Fruit fly (Drosophila melanogaster) whole organism: Measurements from ENCODE around the gene Agpat3.

ENCODE experiments used
- CG8478 ChIP-seq: fragments of >200 bp; optimal IDR thresholded peaks from 2 replicates; lab custom pipeline; 2018; ENCODE audit warnings: inconsistent platforms
- Dll ChIP-seq: fragments of >200 bp; optimal IDR thresholded peaks from 2 replicates; lab custom pipeline; 2017
- EcR ChIP-seq, 2 experiments: fragments of >200 bp; optimal IDR thresholded peaks; 2 replicates each; lab custom pipeline; 2017; ENCODE audit warnings: missing biosample characterization in 2 of 2, missing genetic modification characterization in 2 of 2, missing genetic modification reagents in 2 of 2
- pan ChIP-seq: fragments of >200 bp; optimal IDR thresholded peaks from 2 replicates; lab custom pipeline; 2017
- psq ChIP-seq: fragments of >200 bp; optimal IDR thresholded peaks from 2 replicates; lab custom pipeline; 2017
- usp ChIP-seq: fragments of >200 bp; optimal IDR thresholded peaks from 2 replicates; lab custom pipeline; 2017; ENCODE audit warnings: missing biosample characterization, missing genetic modification characterization, mixed read lengths

Agpat3 gene

DNA sequence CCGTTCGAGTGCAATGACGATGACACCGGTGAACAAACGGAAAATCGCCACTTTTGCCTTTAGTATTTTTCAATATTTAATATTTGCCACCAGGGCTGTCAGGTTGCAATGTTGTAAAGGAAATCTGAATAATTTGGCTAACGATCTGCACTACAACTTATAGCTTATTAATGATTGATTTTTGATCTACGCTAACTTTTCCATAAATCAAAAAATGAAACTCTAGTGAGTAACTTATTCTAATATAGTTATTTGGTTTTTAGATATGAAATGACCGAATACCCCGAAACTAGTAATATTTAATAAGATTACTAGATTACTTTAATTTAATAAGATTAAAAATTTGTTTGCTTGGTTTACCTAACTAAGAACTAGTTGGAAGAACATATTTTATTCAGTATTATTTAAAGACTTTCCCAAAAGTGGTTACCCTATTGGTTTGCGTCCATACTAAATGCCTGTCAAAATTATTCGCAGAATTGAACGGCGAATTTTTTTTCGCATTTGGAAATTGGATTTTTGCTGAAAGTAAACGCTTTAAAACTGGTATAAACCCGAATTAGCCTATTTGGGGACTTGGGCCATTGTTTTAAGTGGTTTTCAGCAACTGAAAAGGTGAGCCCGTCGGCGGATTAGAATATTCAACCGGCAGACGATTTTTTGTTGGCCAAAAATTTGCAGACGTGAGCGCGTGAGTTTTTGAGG lies at the start of gene Agpat3, which contains the start of gene RAF2:
Agpat3 (minus strand) TSS at position 78 of the 705 bp plus-strand sequence.
RAF2 (plus strand) TSS at position 448 of the 705 bp plus-strand sequence.
- no peak for TF ChIP-seq Dll
- TF ChIP-seq pan (lab: Kevin White, UChicago), result no peak
- TF ChIP-seq psq, result no peak
- TF ChIP-seq EcR (GFP tag; optimal IDR thresholded peaks at IDR 0.05; lab: Kevin White, UChicago), result no peak
- no peak for TF ChIP-seq CG8478
- TF ChIP-seq usp (GFP tag; lab: Kevin White, UChicago), result no peak

DNA sequence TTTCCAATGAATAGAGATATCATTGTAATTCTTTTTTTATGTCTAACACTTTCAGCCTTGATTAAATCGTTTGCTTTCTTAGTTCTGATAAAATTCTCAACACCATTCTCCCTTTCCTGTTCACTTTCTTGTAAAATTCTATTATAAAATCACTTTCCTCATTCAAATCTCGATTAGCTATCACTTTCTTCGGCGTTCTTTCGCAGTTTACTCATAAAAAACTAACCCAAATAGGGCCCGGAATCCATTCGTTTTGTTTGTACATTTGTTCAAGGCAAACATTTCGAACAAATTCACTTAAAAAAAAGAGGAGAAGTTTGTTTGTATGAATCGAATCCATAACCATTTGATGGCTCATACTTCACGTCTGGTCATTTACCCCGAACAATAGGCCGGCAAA lies 47.8 kb upstream of the Agpat3 start:
- TF ChIP-seq psq (no peak), CG8478 (no peak), Dll (no peak), usp (GFP tag; lab: Kevin White, UChicago) (no peak), EcR (GFP tag; optimal IDR thresholded peaks at IDR 0.05; lab: Kevin White, UChicago) (no peak), pan (lab: Kevin White, UChicago) (no peak)

DNA sequence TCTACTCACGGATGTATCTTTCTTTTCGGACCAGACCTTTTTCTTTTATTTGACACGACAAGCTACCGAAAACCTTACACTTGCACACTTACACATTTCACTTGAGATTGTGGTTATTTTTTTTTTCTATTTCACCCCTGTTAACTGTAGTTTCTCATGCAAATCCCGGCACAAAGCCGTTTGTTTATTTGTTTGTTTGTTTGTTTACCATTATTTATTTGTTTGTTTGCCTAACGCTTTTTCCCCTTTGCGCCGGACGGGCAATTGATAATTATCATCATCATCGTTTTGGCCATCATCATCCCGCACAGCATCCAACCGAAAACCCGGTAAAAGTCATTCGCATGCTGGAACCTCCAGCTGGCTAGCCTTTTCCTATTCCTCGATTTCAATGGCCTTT lies 45.3 kb upstream of the Agpat3 start:
- no peak for TF ChIP-seq usp (GFP tag; lab: Kevin White, UChicago)
- TF ChIP-seq pan (lab: Kevin White, UChicago), result no peak
- TF ChIP-seq psq, result no peak
- no peak for TF ChIP-seq Dll
- TF ChIP-seq CG8478, result no peak
- no peak for TF ChIP-seq EcR (GFP tag; optimal IDR thresholded peaks at IDR 0.05; lab: Kevin White, UChicago)

DNA sequence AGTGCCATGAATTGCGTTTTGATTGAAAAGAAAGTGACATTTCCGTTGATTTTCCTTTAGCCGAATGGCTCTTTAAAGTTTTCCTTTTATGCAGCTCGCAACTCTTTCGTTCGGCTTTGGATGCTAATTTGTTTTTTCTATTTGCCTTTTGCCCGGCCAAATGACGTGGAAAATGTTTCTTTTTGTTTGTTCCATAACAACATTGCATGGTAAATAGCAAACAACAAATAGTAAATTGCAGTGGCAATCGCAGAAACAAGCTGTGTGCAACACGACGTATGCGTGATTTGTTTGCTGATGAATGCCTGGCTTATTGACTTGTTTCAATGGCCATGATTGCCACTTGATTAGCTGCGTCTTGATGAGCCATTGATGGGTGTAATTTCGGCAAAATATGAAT lies 43.7 kb upstream of the Agpat3 start:
- TF ChIP-seq usp (GFP tag; lab: Kevin White, UChicago), result no peak
- no peak for TF ChIP-seq CG8478
- no peak for TF ChIP-seq Dll
- no peak for TF ChIP-seq psq
- no peak for TF ChIP-seq pan (lab: Kevin White, UChicago)
- TF ChIP-seq EcR (GFP tag; optimal IDR thresholded peaks at IDR 0.05; lab: Kevin White, UChicago), result no peak

DNA sequence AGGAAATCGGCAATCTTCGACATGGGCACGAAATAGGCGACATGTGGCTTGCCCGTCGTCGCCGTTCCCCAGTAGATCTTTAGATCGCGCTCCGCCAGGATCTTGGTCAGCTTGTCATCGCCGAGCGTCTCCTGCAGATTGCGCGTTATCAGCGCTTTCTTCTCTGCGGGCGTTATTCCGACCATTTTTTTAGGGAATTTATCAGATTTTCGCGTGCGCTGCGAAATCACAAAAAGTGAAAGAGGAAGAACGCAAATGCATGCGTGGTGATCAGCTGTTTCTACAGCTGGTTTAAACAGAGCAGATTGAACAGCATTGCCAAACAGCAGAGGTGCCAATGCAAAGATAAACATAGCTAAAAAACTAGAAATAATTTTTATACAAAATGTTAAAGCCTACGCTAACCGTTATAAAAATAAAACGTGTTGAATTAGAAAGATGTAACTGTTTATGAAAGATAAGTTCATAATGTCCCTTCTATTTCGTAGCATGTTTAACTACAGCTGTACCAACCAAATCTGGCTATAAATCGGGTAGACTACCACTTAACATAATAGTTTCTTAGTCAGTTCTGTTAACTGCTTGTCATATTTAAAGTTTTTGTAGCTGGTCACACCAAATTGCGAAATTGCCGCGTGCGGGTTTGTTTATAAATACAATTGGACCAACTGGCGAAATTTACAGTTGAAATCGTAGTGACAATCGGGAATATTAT lies 33.5 kb upstream of the Agpat3 start, which contains the start of the genes TyrRS and CG33158:
TyrRS (minus strand) TSS at position 244 of the 715 bp plus-strand sequence.
CG33158 (plus strand) TSS at position 539 of the 715 bp plus-strand sequence.
- TF ChIP-seq EcR (GFP tag; optimal IDR thresholded peaks at IDR 0.05; lab: Kevin White, UChicago), result no peak
- no peak for TF ChIP-seq psq
- TF ChIP-seq pan (lab: Kevin White, UChicago), result no peak
- TF ChIP-seq CG8478, result no peak
- TF ChIP-seq usp (GFP tag; lab: Kevin White, UChicago), result no peak
- no peak for TF ChIP-seq Dll

DNA sequence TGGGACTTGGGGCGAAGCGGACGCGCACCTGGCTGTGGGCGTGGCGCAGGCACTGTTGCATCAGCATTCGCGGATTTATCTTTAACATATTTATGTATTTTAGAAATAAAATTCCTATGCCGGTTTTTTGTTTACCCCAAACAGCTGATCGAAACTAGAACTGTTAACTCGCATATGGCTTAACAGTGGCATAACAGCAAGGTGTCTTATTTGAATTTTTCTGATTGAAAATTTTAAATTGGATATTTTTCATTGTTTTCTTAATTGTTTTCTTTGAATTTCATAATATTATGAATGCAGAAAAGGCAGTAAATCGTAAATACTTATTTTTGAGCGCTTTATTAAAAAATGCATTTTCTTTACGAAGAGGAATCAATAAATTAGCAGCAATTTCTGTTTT lies 31.3 kb upstream of the Agpat3 start, which contains the start of gene GluRS-m:
GluRS-m (minus strand) TSS at position 154 of the 400 bp plus-strand sequence.
- TF ChIP-seq Dll (no peak), psq (no peak), CG8478 (no peak), pan (lab: Kevin White, UChicago) (no peak), EcR (GFP tag; optimal IDR thresholded peaks at IDR 0.05; lab: Kevin White, UChicago) (no peak), usp (GFP tag; lab: Kevin White, UChicago) (no peak)

DNA sequence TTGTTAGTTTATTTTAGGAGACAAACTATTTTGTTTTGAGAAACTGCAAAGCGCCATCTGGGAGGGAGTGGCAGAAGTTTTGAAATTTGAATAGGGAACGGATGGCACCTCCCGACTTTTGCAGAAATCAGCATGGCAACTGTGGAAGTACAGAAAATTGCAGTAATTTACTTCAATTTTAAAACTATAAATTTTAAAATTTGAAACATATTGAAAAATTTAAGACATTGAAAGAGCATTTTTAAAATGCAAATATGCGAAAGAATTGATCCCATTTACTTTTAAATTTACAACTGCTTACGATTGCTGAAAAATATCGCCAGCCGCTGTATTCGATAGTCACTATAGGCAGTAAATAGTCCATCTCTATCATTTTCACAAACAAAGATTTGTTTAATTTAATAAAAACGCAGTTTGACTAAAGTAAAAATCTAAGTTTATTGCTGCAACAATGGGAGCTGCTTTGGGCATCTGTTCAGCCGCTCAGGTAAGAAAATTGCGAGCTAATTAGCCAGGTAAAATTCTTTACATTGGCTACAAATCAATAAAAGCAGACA lies 26.7 kb upstream of the Agpat3 start, which contains the start of gene Serinc:
Serinc (plus strand) TSS at position 329 of the 557 bp plus-strand sequence.
- TF ChIP-seq pan (lab: Kevin White, UChicago) (no peak), CG8478 (no peak), EcR (GFP tag; optimal IDR thresholded peaks at IDR 0.05; lab: Kevin White, UChicago) (no peak), Dll (no peak), psq (no peak), usp (GFP tag; lab: Kevin White, UChicago) (no peak)

DNA sequence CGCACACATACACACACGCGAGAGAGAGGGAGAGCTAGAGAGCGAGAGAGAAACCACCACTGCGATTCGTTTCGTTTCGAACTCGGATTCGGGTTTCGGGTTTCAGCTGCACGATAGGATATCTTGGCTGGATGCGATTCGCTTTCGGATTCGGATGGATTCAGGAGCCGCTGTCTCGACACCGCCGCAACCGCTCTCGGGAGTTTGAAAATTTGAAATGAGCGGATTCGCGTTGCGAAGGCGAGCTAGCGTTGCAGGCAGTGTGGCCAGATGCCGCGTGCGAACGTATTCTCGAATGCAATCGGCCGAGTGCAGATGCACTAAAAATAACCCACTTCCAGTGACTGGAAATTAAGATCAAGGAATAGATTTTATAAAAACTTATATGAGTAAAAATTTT lies 25.8 kb upstream of the Agpat3 start, which contains the start of gene fax:
fax (minus strand) TSS at position 263 of the 400 bp plus-strand sequence.
- TF ChIP-seq Dll (no peak), pan (lab: Kevin White, UChicago) (no peak), psq (no peak), CG8478 (no peak), EcR (GFP tag; optimal IDR thresholded peaks at IDR 0.05; lab: Kevin White, UChicago) (no peak), usp (GFP tag; lab: Kevin White, UChicago) (no peak)

DNA sequence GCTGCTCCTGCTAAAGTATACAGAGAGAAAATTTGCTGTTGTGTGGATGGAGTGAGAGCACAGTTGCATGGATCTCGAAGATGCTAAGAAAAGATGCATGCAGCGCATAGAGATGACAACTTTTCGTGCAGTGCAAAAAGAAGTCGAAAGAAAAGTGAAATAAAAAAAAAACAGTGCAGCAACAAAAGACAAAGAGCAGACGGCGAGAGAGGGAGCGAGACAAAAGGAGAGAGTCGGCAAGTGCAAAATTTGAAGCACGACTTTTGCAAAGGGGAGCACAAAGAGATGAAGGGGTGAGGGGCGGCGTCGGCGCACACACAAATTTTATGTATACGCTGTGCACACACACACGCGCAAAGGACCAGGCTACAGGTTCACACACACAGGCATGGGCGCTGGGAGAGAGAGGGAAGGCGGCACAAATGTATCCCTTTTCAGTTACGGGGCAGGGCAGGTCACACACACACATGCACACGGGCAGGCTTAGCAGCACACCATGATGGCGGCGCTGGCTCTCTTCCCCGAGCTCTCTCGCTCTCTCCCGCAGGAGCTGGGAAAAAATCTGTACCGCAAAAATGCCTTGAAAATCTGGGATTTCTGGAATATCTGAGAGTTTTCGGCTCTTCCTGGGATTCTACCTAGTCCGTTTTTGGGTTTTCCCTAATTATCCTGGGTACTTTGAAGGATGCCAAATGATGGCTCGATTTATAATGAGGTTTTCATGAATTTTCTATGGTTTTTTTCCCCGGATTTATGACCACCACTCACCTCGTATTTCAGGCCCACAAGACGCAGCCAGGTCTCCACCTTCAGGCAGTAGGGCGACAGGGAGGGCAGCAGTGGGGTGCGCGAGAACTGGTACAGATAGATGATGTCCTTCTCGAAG lies 24.7 kb upstream of the Agpat3 start:
- TF ChIP-seq pan (lab: Kevin White, UChicago) (no peak), Dll (peak; percentile 78), EcR (GFP tag; optimal IDR thresholded peaks at IDR 0.05; lab: Kevin White, UChicago) (no peak), usp (GFP tag; lab: Kevin White, UChicago) (no peak)

DNA sequence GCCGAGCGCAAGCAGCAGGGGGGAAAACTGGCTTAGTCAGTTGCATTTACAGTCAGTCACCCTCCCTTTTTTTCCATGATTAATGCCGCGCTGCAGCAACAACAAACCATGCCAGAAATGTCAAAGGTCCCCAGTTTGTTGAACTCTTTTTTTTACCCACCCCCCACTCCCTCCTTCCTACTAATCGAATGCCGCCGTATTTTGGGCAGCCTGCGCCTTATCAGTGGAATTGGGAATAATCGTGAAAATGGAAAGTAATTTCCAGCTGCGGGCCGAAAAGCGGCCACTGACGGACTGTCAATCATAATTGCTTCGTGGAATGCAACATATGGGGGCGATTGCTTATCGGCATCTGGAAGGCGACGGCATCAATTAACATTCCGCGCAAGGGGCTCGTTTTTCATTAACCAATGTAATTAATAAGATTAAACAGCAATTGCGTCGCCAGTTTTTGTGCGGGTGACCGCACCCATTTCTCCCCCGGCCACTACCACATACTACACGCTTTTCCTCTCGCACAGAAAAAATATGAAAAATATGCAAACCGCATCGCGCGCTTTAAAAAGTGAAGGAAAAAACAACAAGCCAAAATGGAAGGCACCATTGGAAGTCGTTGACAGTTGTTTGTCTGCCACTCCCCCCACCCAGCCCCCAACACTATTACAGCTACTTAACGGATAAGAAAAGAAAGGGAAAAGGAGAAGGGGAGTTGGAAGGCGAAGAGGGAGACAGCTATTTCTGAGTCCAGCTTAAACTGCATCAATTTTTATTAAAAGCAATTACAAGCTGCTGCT lies 23.9 kb upstream of the Agpat3 start:
- TF ChIP-seq Dll (peak; percentile 32), usp (GFP tag; lab: Kevin White, UChicago) (no peak), psq (no peak), CG8478 (no peak), EcR (GFP tag; optimal IDR thresholded peaks at IDR 0.05; lab: Kevin White, UChicago) (peak in 1 of 2 experiments; percentile 35), pan (lab: Kevin White, UChicago) (no peak)
